Worm (Caenorhabditis elegans) whole organism, young adult: ENCODE data around the gene D1014.2.

Experiments used
- D2030.7 ChIP-seq: fragments of 200-800 bp; sonication (Bioruptor generic); IDR thresholded peaks from 2 replicates; pipeline ENCODE4 v1.3.6; 2022; ENCODE audit warnings: missing genetic modification reagents, missing genetic modification characterization, missing compliant biosample characterization
- F22D6.2 ChIP-seq: sonication (generic microtip); optimal IDR thresholded peaks from 2 replicates; lab custom pipeline; 2016; ENCODE audit warnings: mild to moderate bottlenecking, missing genetic modification characterization, missing compliant biosample characterization
- K12H6.12 ChIP-seq: fragments of 200-800 bp; sonication (Bioruptor generic); optimal IDR thresholded peaks from 2 replicates; lab custom pipeline; 2018; ENCODE audit warnings: mild to moderate bottlenecking, missing genetic modification characterization, missing compliant biosample characterization
- Y53F4B.3 ChIP-seq: fragments of 200-800 bp; sonication (Bioruptor generic); IDR thresholded peaks from 2 replicates; pipeline ENCODE4 v1.3.6; 2022; ENCODE audit warnings: missing genetic modification reagents, missing genetic modification characterization, missing compliant biosample characterization
- ama-1 ChIP-seq, 3 experiments: fragments of 150-350 bp in 1 of 3; sonication (generic microtip) in 2 of 3; optimal IDR thresholded peaks; 2 replicates each; lab custom pipeline; 2014 to 2018; ENCODE audit warnings: missing biosample characterization in 2 of 3, missing genetic modification characterization in 2 of 3, missing genetic modification reagents in 2 of 3
- atf-7 ChIP-seq: sonication (generic microtip); optimal IDR thresholded peaks from 2 replicates; lab custom pipeline; 2017; ENCODE audit warnings: mild to moderate bottlenecking, missing genetic modification characterization, missing compliant biosample characterization
- cebp-1 ChIP-seq, 2 experiments: fragments of 200-800 bp in 1 of 2; sonication (Bioruptor generic) in 1 of 2; sonication (generic microtip) in 1 of 2; IDR thresholded peaks in 1 of 2; optimal IDR thresholded peaks in 1 of 2; 2 replicates each; pipeline versions ENCODE4 v1.3.6 to Lab custom; 2017 to 2022; ENCODE audit warnings: missing compliant biosample characterization in 2 of 2, missing genetic modification characterization in 2 of 2, mild to moderate bottlenecking in 1 of 2, missing genetic modification reagents in 1 of 2, moderate library complexity in 1 of 2
- ceh-100 ChIP-seq: fragments of 200-800 bp; sonication (Bioruptor generic); IDR thresholded peaks from 2 replicates; pipeline ENCODE4 v1.3.6; 2022; ENCODE audit warnings: missing genetic modification reagents, missing genetic modification characterization, missing compliant biosample characterization
- ceh-27 ChIP-seq: fragments of 200-800 bp; sonication (Bioruptor generic); optimal IDR thresholded peaks from 2 replicates; lab custom pipeline; 2018; ENCODE audit warnings: mild to moderate bottlenecking, missing genetic modification characterization, moderate library complexity, missing compliant biosample characterization
- ceh-40 ChIP-seq: fragments of 200-800 bp; sonication (Bioruptor generic); IDR thresholded peaks from 2 replicates; pipeline ENCODE4 v1.3.6; 2022; ENCODE audit warnings: missing genetic modification characterization, missing compliant biosample characterization
- ceh-91 ChIP-seq: fragments of 200-800 bp; sonication (Bioruptor generic); IDR thresholded peaks from 2 replicates; pipeline ENCODE4 v1.3.6; 2022; ENCODE audit warnings: missing genetic modification reagents, missing genetic modification characterization, missing compliant biosample characterization
- dox-1 ChIP-seq: fragments of 200-800 bp; sonication (Bioruptor generic); IDR thresholded peaks from 2 replicates; pipeline ENCODE4 v1.3.6; 2022; ENCODE audit warnings: missing genetic modification reagents, missing genetic modification characterization, missing compliant biosample characterization
- efl-1 ChIP-seq: fragments of 150-350 bp; optimal IDR thresholded peaks from 2 replicates; lab custom pipeline; 2014; ENCODE audit warnings: missing biosample characterization, missing genetic modification reagents, missing genetic modification characterization
- egl-18 ChIP-seq: fragments of 200-800 bp; sonication (Bioruptor generic); IDR thresholded peaks from 2 replicates; pipeline ENCODE4 v1.3.6; 2022; ENCODE audit warnings: missing genetic modification reagents, missing genetic modification characterization, missing compliant biosample characterization
- egrh-3 ChIP-seq: fragments of 200-800 bp; sonication (Bioruptor generic); IDR thresholded peaks from 2 replicates; pipeline ENCODE4 v1.3.6; 2022; ENCODE audit warnings: missing genetic modification reagents, missing genetic modification characterization, missing compliant biosample characterization
- ekl-4 ChIP-seq: fragments of 200-800 bp; sonication (Bioruptor generic); IDR thresholded peaks from 2 replicates; pipeline ENCODE4 v1.3.6; 2022; ENCODE audit warnings: missing genetic modification reagents, missing genetic modification characterization, missing compliant biosample characterization
- hlh-26 ChIP-seq: fragments of 200-800 bp; sonication (Bioruptor generic); conservative IDR thresholded peaks from 2 replicates; pipeline ENCODE4 v1.3.6; 2022; ENCODE audit warnings: missing genetic modification reagents, missing genetic modification characterization, missing compliant biosample characterization
- hmg-1.2 ChIP-seq: fragments of 200-800 bp; sonication (Bioruptor generic); IDR thresholded peaks from 2 replicates; pipeline ENCODE4 v1.3.6; 2022; ENCODE audit warnings: missing genetic modification reagents, missing genetic modification characterization, missing compliant biosample characterization
- hmg-20 ChIP-seq: fragments of 200-800 bp; sonication (Bioruptor generic); IDR thresholded peaks from 2 replicates; pipeline ENCODE4 v1.3.6; 2022; ENCODE audit warnings: missing genetic modification reagents, missing genetic modification characterization, missing compliant biosample characterization
- hsf-1 ChIP-seq: fragments of 200-800 bp; sonication (Bioruptor generic); IDR thresholded peaks from 2 replicates; pipeline ENCODE4 v1.3.6; 2022; ENCODE audit warnings: missing genetic modification reagents, missing genetic modification characterization, missing compliant biosample characterization
- lag-1 ChIP-seq: fragments of 200-800 bp; sonication (Bioruptor generic); IDR thresholded peaks from 2 replicates; pipeline ENCODE4 v1.3.6; 2022; ENCODE audit warnings: missing genetic modification reagents, missing genetic modification characterization, missing compliant biosample characterization
- let-526 ChIP-seq: fragments of 200-800 bp; sonication (Bioruptor generic); IDR thresholded peaks from 2 replicates; pipeline ENCODE4 v1.3.6; 2022; ENCODE audit warnings: missing genetic modification reagents, missing genetic modification characterization, missing compliant biosample characterization
- let-607 ChIP-seq, 2 experiments: fragments of 200-800 bp in 1 of 2; sonication (Bioruptor generic) in 1 of 2; sonication (generic microtip) in 1 of 2; optimal IDR thresholded peaks; 2 replicates each; lab custom pipeline; 2016 to 2018; ENCODE audit warnings: mild to moderate bottlenecking in 2 of 2, missing compliant biosample characterization in 2 of 2, missing genetic modification characterization in 2 of 2, moderate library complexity in 2 of 2, missing genotype in 1 of 2
- lin-35 ChIP-seq, 3 experiments: fragments of 150-350 bp in 2 of 3; sonication (generic microtip) in 1 of 3; optimal IDR thresholded peaks; 2 replicates each; lab custom pipeline; 2014 to 2018; ENCODE audit warnings: missing biosample characterization in 3 of 3, missing genetic modification characterization in 3 of 3, missing genetic modification reagents in 3 of 3
- lin-40 ChIP-seq: sonication (generic microtip); optimal IDR thresholded peaks from 2 replicates; lab custom pipeline; 2016; ENCODE audit warnings: missing genetic modification characterization, mild to moderate bottlenecking, missing compliant biosample characterization, missing genotype, missing genetic modification reagents
- lsl-1 ChIP-seq: fragments of 200-800 bp; sonication (Bioruptor generic); optimal IDR thresholded peaks from 2 replicates; lab custom pipeline; 2018; ENCODE audit warnings: mild to moderate bottlenecking, missing genetic modification characterization, moderate library complexity, missing compliant biosample characterization
- madf-6 ChIP-seq: fragments of 200-800 bp; sonication (Bioruptor generic); IDR thresholded peaks from 2 replicates; pipeline ENCODE4 v1.3.6; 2022; ENCODE audit warnings: missing genetic modification reagents, missing genetic modification characterization, missing compliant biosample characterization
- mcd-1 ChIP-seq: fragments of 200-800 bp; sonication (Bioruptor generic); IDR thresholded peaks from 2 replicates; pipeline ENCODE4 v1.3.6; 2022; ENCODE audit warnings: missing genetic modification reagents, missing genetic modification characterization, missing compliant biosample characterization
- nfya-1 ChIP-seq: sonication (generic microtip); optimal IDR thresholded peaks from 2 replicates; lab custom pipeline; 2017; ENCODE audit warnings: antibody characterized with exemption, missing compliant biosample characterization, missing genetic modification characterization, borderline replicate concordance; ENCODE audit not compliant: insufficient read depth
- nhr-80 ChIP-seq: sonication (generic microtip); optimal IDR thresholded peaks from 2 replicates; lab custom pipeline; 2016; ENCODE audit warnings: missing genetic modification characterization, missing compliant biosample characterization
- pbrm-1 ChIP-seq: fragments of 200-800 bp; sonication (Bioruptor generic); IDR thresholded peaks from 2 replicates; pipeline ENCODE4 v1.3.6; 2022; ENCODE audit warnings: missing genetic modification reagents, missing genetic modification characterization, missing compliant biosample characterization
- rcor-1 ChIP-seq: fragments of 200-800 bp; sonication (Bioruptor generic); IDR thresholded peaks from 2 replicates; pipeline ENCODE4 v1.3.6; 2022; ENCODE audit warnings: missing genetic modification reagents, missing genetic modification characterization, missing compliant biosample characterization
- rec-8 ChIP-seq, 2 experiments: sonication (generic microtip); optimal IDR thresholded peaks; 2 replicates each; lab custom pipeline; 2016; ENCODE audit warnings: mild to moderate bottlenecking in 2 of 2, missing genetic modification characterization in 2 of 2, missing genetic modification reagents in 2 of 2, missing genotype in 2 of 2, missing biosample characterization in 1 of 2, missing compliant biosample characterization in 1 of 2, moderate library complexity in 1 of 2
- repo-1 ChIP-seq: sonication (generic microtip); optimal IDR thresholded peaks from 2 replicates; lab custom pipeline; 2017; ENCODE audit warnings: mild to moderate bottlenecking, missing genetic modification characterization, missing compliant biosample characterization
- rpc-1 ChIP-seq, 2 experiments: fragments of 150-350 bp in 1 of 2; sonication (generic microtip) in 1 of 2; optimal IDR thresholded peaks; 2 replicates each; lab custom pipeline; 2014 to 2018; ENCODE audit warnings: missing biosample characterization in 1 of 2, missing genetic modification characterization in 1 of 2, missing genetic modification reagents in 1 of 2, missing genotype in 1 of 2
- snpc-1.1 ChIP-seq: sonication (generic microtip); optimal IDR thresholded peaks from 2 replicates; lab custom pipeline; 2017; ENCODE audit warnings: missing genetic modification characterization, mild to moderate bottlenecking, missing compliant biosample characterization, antibody characterized with exemption, moderate library complexity, missing genotype, missing genetic modification reagents; ENCODE audit not compliant: insufficient read depth
- snpc-1.3 ChIP-seq: sonication (generic microtip); optimal IDR thresholded peaks from 2 replicates; lab custom pipeline; 2017; ENCODE audit warnings: missing genetic modification characterization, mild to moderate bottlenecking, missing compliant biosample characterization, antibody characterized with exemption, moderate library complexity, missing genotype, missing genetic modification reagents; ENCODE audit not compliant: insufficient read depth
- sptf-2 ChIP-seq: fragments of 200-800 bp; sonication (Bioruptor generic); optimal IDR thresholded peaks from 2 replicates; lab custom pipeline; 2018; ENCODE audit warnings: mild to moderate bottlenecking, missing genetic modification characterization, missing compliant biosample characterization
- tbp1 ChIP-seq: fragments of 200-800 bp; sonication (Bioruptor generic); optimal IDR thresholded peaks from 2 replicates; lab custom pipeline; 2018; ENCODE audit warnings: mild to moderate bottlenecking, missing genetic modification characterization, missing compliant biosample characterization
- tbx-9 ChIP-seq: sonication (generic microtip); optimal IDR thresholded peaks from 2 replicates; lab custom pipeline; 2016; ENCODE audit warnings: borderline replicate concordance, missing genetic modification characterization, inconsistent platforms, missing compliant biosample characterization
- unc-62 ChIP-seq: fragments of 150-350 bp; optimal IDR thresholded peaks from 2 replicates; lab custom pipeline; 2014; ENCODE audit warnings: missing biosample characterization, missing genetic modification reagents, missing genetic modification characterization
- xnd-1 ChIP-seq: sonication (generic microtip); optimal IDR thresholded peaks from 2 replicates; lab custom pipeline; 2016; ENCODE audit warnings: missing genotype, missing genetic modification reagents, missing genetic modification characterization, missing compliant biosample characterization

Gene D1014.2

DNA sequence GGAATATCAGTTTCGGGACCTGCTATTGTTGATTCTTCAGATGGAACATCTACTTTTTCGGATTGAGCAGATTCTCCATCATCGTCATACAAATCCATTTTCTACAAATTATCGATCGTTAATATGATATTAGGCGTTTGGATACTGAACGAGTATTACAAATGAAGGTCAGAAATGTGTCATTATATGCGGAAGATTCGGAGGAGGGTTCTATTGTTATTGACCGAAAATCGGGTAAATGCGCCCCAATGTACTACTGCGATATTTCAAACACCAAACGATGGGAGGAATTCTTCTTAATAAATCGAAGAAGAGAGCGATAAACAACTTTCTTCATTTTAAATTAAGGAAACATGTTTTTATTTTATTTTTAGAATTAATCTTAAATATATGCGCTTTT, 14.5 kb upstream of the D1014.2 start, which contains the start of gene spr-1:
spr-1 (minus strand) TSS at position 101 of the 400 bp plus-strand sequence.
- TF ChIP-seq F22D6.2 (tag; lab: Kevin White, UChicago) (no peak), sptf-2 (GFP tag; lab: Kevin White, UChicago) (no peak), ekl-4 (GFP tag; lab: Robert Waterston, UW) (no peak), ceh-27 (no peak), hlh-26 (no peak), lin-40 (no peak), hmg-20 (GFP tag; lab: Robert Waterston, UW) (no peak), ceh-40 (GFP tag; lab: Robert Waterston, UW) (no peak), atf-7 (tag; lab: Kevin White, UChicago) (no peak), nhr-80 (tag; lab: Kevin White, UChicago) (no peak), egl-18 (GFP tag; lab: Robert Waterston, UW) (no peak), lsl-1 (GFP tag; lab: Kevin White, UChicago) (no peak), xnd-1 (tag; lab: Kevin White, UChicago) (no peak), ceh-91 (GFP tag; lab: Robert Waterston, UW) (no peak), unc-62 (GFP tag; lab: Kevin White, UChicago) (no peak), lag-1 (GFP tag; lab: Robert Waterston, UW) (no peak), tbx-9 (tag; lab: Kevin White, UChicago) (no peak), efl-1 (no peak)

DNA sequence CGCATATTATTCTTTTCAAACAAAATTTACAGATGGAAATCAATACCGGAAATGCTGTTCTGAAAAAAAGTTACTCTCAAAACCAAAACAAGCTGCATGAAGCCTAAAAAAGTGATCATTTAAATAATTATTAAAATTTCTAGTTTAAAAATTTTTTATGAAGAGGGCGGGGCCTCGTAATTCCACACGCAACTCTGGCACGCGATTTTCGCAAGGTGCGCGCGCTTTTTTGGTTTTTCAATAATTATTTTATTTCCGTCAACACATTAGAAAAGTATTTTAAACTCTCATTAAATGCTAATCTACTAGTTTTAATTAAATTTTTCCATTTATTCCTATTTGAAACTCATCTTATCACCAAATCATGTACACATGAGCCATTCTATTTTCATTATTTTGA, 14.0 kb upstream of the D1014.2 start:
- TF ChIP-seq dox-1 (GFP tag; lab: Robert Waterston, UW) (no peak), ceh-100 (GFP tag; lab: Robert Waterston, UW) (peak; percentile 34; the same call in 1 of the 2 replicates), rpc-1 (optimal IDR thresholded peaks at IDR 0.05; lab: Kevin White, UChicago) (peak; percentile 28), rpc-1 (tag; optimal IDR thresholded peaks at IDR 0.05; lab: Kevin White, UChicago) (no peak), F22D6.2 (tag; lab: Kevin White, UChicago) (no peak), ceh-40 (GFP tag; lab: Robert Waterston, UW) (0 out of 2 replicates have a peak, but pooled peaks have one; percentile 22), snpc-1.1 (no peak), D2030.7 (peak; percentile 47), hsf-1 (peak; percentile 66), rcor-1 (GFP tag; lab: Robert Waterston, UW) (peak; percentile 14; the same call in 1 of the 2 replicates), nfya-1 (tag; lab: Kevin White, UChicago) (no peak), repo-1 (tag; lab: Kevin White, UChicago) (no peak), snpc-1.3 (tag; lab: Kevin White, UChicago) (peak; percentile 16), madf-6 (GFP tag; lab: Robert Waterston, UW) (peak; percentile 38; the same call in 1 of the 2 replicates)

DNA sequence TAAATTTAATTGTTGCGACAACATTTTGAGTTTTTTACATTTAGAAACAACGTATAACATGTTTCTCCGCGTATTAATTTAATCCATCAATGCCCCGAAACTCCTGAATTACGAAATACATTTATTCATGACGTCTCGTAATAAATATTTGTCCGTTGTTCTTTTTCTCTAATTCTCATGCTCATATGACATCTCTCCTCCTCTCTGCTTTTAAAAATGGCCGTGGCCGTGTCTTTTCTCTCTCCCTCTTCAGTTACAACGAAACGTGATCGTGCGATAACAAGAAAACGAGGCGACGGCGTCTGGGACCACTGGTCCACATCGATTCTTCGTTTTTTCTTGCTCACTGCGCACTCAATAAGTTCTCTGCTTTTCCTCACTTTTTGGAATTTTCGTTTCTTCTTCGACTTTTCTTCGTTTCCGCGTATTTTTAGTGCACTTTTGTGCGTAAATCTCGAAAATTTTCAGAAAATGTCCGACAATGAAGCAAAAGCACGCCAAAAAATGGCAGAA, 13.5 kb upstream of the D1014.2 start, which contains the start of gene snap-1:
snap-1 (plus strand) TSS at position 463 of the 513 bp plus-strand sequence.
- TF ChIP-seq let-607 (tag; optimal IDR thresholded peaks at IDR 0.05; lab: Kevin White, UChicago): no peak
- TF ChIP-seq K12H6.12 (tag; lab: Kevin White, UChicago): peak; percentile 73
- TF ChIP-seq lin-35 (GFP tag; optimal IDR thresholded peaks at IDR 0.05; lab: Kevin White, UChicago): peak in 1 of 3 experiments; percentile 44
- 0 out of 2 replicates have a peak, but pooled peaks have one; percentile 47 for TF ChIP-seq mcd-1 (GFP tag; lab: Robert Waterston, UW)
- peak; percentile 45; the same call in 1 of the 2 replicates for TF ChIP-seq hmg-1.2 (GFP tag; lab: Robert Waterston, UW)
- peak; percentile 44 for TF ChIP-seq ama-1 (optimal IDR thresholded peaks at IDR 0.05; lab: Kevin White, UChicago)
- no peak for TF ChIP-seq ama-1 (GFP tag; optimal IDR thresholded peaks at IDR 0.05; lab: Kevin White, UChicago)
- no peak for TF ChIP-seq ekl-4 (GFP tag; lab: Robert Waterston, UW)
- TF ChIP-seq ceh-40 (GFP tag; lab: Robert Waterston, UW): 0 out of 2 replicates have a peak, but pooled peaks have one; percentile 46
- TF ChIP-seq egl-18 (GFP tag; lab: Robert Waterston, UW): no peak
- TF ChIP-seq cebp-1 (GFP tag; IDR thresholded peaks at IDR 0.05; lab: Robert Waterston, UW): peak; percentile 90
- TF ChIP-seq cebp-1 (tag; optimal IDR thresholded peaks at IDR 0.05; lab: Kevin White, UChicago): peak; percentile 95
- peak; percentile 27; the same call in 1 of the 2 replicates for TF ChIP-seq pbrm-1
- TF ChIP-seq Y53F4B.3 (GFP tag; lab: Robert Waterston, UW): no peak
- peak; percentile 51; the same call in 1 of the 2 replicates for TF ChIP-seq dox-1 (GFP tag; lab: Robert Waterston, UW)
- no peak for TF ChIP-seq egrh-3 (GFP tag; lab: Robert Waterston, UW)
- TF ChIP-seq let-526: no peak
- TF ChIP-seq rec-8 (tag; optimal IDR thresholded peaks at IDR 0.05; lab: Kevin White, UChicago): no peak
- TF ChIP-seq tbp1: peak; percentile 3
- peak; percentile 16 for TF ChIP-seq nhr-80 (tag; lab: Kevin White, UChicago)
- TF ChIP-seq ceh-27: peak; percentile 46
